Fruit fly (Drosophila melanogaster): ENCODE measurements around the gene Oseg1.

DNA sequence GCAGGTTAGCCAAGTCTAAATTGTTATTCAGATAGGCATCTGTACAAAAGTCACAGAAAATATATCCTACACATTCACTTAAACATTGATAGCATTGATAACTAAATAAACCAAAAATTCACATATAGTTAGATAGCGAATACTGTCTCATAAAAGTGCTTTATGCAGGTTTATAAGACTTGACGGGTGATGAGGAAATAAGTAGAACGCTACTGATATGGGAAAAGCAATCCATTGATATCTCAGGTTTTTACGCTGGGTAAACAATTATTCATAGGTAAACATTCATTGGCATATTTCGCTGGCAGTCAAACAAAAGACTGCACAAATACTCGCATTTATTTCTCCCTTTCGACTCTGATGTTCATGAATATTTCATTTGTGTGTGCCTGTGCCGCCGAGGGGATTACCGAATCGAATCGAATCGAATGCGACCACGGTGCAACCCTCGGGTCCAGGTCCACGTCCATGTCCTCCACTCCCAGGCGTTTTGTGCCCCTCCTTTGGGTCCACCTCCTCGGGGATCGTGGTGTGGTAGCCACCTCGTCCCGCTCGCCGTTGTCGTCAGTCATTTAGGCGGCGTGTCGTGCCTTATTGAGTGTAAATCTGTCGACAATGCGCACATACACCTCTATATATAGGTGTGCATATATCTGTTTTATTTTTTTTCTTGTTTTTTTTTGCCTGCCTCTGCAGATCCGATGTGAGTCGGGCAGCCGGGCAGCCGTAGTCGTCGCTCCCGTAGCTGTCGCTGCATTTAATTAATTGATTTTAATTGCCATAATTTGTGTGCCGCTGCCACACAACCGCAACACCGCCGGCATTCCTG, 47.6 kb upstream of the Oseg1 start:
- TF ChIP-seq CG8478 (optimal IDR thresholded peaks at IDR 0.05) (no peak), CTCF (optimal IDR thresholded peaks at IDR 0.05) (no peak)

Measured in S2 (cell line).